Fruit fly (Drosophila melanogaster) whole organism: ENCODE data around the gene Npc2h.

Experiments used
- CG8478 ChIP-seq: fragments of >200 bp; optimal IDR thresholded peaks from 2 replicates; lab custom pipeline; 2018; ENCODE audit warnings: inconsistent platforms
- Dll ChIP-seq: fragments of >200 bp; optimal IDR thresholded peaks from 2 replicates; lab custom pipeline; 2017
- pan ChIP-seq: fragments of >200 bp; optimal IDR thresholded peaks from 2 replicates; lab custom pipeline; 2017
- psq ChIP-seq: fragments of >200 bp; optimal IDR thresholded peaks from 2 replicates; lab custom pipeline; 2017
- usp ChIP-seq: fragments of >200 bp; optimal IDR thresholded peaks from 2 replicates; lab custom pipeline; 2017; ENCODE audit warnings: missing biosample characterization, missing genetic modification characterization, mixed read lengths

DNA sequence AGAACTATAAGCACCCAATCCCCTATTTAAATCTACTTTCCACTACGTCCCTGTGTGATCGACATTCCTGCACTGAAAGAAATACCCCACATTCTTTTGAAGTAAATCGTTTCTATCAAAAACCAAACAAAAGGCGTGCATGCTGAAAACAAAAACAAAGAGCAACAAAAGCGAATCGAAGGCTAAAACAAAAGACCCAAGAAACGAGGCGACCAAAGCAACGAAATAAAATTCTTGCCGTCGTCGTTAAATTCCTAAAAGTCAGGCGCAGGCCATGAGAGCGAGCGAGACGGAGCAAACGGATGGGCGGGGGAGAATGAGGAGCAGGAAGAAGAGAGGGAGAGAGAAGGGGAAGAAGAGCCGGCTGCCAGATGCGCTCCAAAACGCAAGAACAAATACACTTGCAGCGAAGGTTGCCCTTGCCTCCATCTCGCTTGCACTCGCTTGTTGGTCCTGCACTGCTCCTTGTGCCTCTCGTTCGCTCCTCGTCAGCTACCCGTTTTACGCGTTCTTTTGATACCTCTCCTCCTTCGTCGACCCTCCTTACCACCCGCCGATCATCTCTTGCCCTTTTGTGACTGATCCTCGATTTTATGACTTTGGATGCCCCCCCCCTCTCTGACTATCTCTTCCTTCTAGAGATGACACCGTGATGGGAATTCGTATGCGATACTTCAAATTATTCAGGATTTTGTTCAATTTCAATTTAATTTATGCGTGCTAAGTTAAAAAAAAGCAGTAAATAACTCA is 48.6 kb upstream of the Npc2h start:
- TF ChIP-seq CG8478 (lab: Kevin White, UChicago) (peak; percentile 37), Dll (lab: Kevin White, UChicago) (peak; percentile 60), psq (lab: Kevin White, UChicago) (no peak), usp (GFP tag; lab: Kevin White, UChicago) (no peak), pan (lab: Kevin White, UChicago) (no peak)
